Worm (Caenorhabditis elegans) whole organism, late embryonic: Measurements from ENCODE around the gene math-14.

Experiments used
- C08G9.2 ChIP-seq: sonication (generic microtip); optimal IDR thresholded peaks from 2 replicates; lab custom pipeline; 2016; ENCODE audit warnings: mild to moderate bottlenecking, missing genetic modification characterization, moderate library complexity, missing compliant biosample characterization
- K02D7.2 ChIP-seq: sonication (generic microtip); optimal IDR thresholded peaks from 2 replicates; lab custom pipeline; 2017; ENCODE audit warnings: mild to moderate bottlenecking, missing genetic modification characterization, missing compliant biosample characterization
- Y22D7AL.16 ChIP-seq: sonication (generic microtip); optimal IDR thresholded peaks from 2 replicates; lab custom pipeline; 2016; ENCODE audit warnings: missing genetic modification characterization, missing compliant biosample characterization
- ceh-2 ChIP-seq: sonication (generic microtip); optimal IDR thresholded peaks from 2 replicates; lab custom pipeline; 2016; ENCODE audit warnings: missing genotype, missing genetic modification characterization, missing compliant biosample characterization
- dmd-4 ChIP-seq: sonication (generic microtip); optimal IDR thresholded peaks from 2 replicates; lab custom pipeline; 2016; ENCODE audit warnings: borderline replicate concordance, missing genetic modification characterization, missing compliant biosample characterization
- hlh-30 ChIP-seq: sonication (generic microtip); optimal IDR thresholded peaks from 2 replicates; lab custom pipeline; 2017; ENCODE audit warnings: antibody characterized with exemption, missing genetic modification characterization, missing compliant biosample characterization; ENCODE audit not compliant: insufficient read depth
- hlh-8 ChIP-seq: sonication (generic microtip); optimal IDR thresholded peaks from 2 replicates; lab custom pipeline; 2016; ENCODE audit warnings: missing genotype, missing genetic modification characterization, missing compliant biosample characterization
- nhr-11 ChIP-seq: fragments of 150-350 bp; optimal IDR thresholded peaks from 2 replicates; lab custom pipeline; 2014; ENCODE audit warnings: missing biosample characterization, missing genetic modification characterization
- pag-3 ChIP-seq: sonication (generic microtip); optimal IDR thresholded peaks from 2 replicates; lab custom pipeline; 2016; ENCODE audit warnings: missing compliant biosample characterization, missing genetic modification characterization, borderline replicate concordance
- pqm-1 ChIP-seq: sonication (generic microtip); optimal IDR thresholded peaks from 2 replicates; lab custom pipeline; 2016; ENCODE audit warnings: missing genetic modification characterization, missing compliant biosample characterization
- ref-2 ChIP-seq: sonication (generic microtip); optimal IDR thresholded peaks from 2 replicates; lab custom pipeline; 2016; ENCODE audit warnings: missing genetic modification characterization, missing compliant biosample characterization
- rnt-1 ChIP-seq: sonication (generic microtip); optimal IDR thresholded peaks from 2 replicates; lab custom pipeline; 2016; ENCODE audit warnings: missing genetic modification characterization, missing compliant biosample characterization
- sox-4 ChIP-seq: sonication (generic microtip); optimal IDR thresholded peaks from 2 replicates; lab custom pipeline; 2017; ENCODE audit warnings: mild to moderate bottlenecking, missing genetic modification characterization, inconsistent platforms, missing compliant biosample characterization
- tbx-7 ChIP-seq: sonication (generic microtip); optimal IDR thresholded peaks from 2 replicates; lab custom pipeline; 2016; ENCODE audit warnings: missing genotype, missing genetic modification characterization, missing compliant biosample characterization

DNA sequence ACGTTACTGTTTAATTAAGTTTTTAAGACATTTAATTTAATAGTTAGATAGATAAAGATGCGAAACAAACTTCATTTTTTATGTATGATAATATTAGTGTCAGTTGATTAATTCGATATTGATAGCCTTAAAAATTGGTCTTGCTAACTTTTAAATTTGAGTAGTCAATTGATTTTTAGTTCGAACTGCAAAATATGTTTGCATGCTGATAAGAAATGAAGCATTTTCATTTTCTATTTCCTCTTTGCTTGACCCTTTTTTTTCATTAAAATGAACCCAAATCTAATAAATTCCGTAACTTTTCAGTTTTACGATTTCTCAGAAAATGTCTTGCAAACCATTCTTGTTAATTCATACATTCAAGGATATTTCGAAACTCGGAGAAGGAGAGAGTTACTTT is 35.9 kb downstream of the math-14 start, which contains the start of gene math-22:
- TF ChIP-seq dmd-4 (tag; lab: Kevin White, UChicago) (no peak), ceh-2 (tag; lab: Kevin White, UChicago) (no peak), C08G9.2 (no peak), nhr-11 (tag; lab: Kevin White, UChicago) (no peak), pqm-1 (tag; lab: Kevin White, UChicago) (no peak), rnt-1 (tag; lab: Kevin White, UChicago) (no peak), ref-2 (tag; lab: Kevin White, UChicago) (no peak), hlh-8 (tag; lab: Kevin White, UChicago) (no peak), hlh-30 (tag; lab: Kevin White, UChicago) (no peak), tbx-7 (tag; lab: Kevin White, UChicago) (no peak), pag-3 (tag; lab: Kevin White, UChicago) (no peak), K02D7.2 (no peak), Y22D7AL.16 (tag; lab: Kevin White, UChicago) (no peak), sox-4 (no peak)
